Worm (Caenorhabditis elegans) whole organism, L4 larva: ENCODE measurements around the gene sfa-1.
A peak's percentile ranks its signal among the peaks of the same experiment; 100 is the strongest.

Experiments used
- D1046.2 ChIP-seq: fragments of 200-800 bp; sonication (Bioruptor generic); IDR thresholded peaks from 2 replicates; pipeline ENCODE4 v1.3.6; 2022; ENCODE audit warnings: missing genetic modification characterization, missing compliant biosample characterization
- R02D3.7 ChIP-seq: fragments of 150-350 bp; sonication (generic microtip); optimal IDR thresholded peaks from 3 replicates; lab custom pipeline; 2014; ENCODE audit warnings: missing biosample characterization, missing genetic modification characterization
- T26A8.4 ChIP-seq: fragments of 200-800 bp; sonication (Bioruptor generic); IDR thresholded peaks from 2 replicates; pipeline ENCODE4 v1.3.6; 2022; ENCODE audit warnings: missing genetic modification characterization, missing compliant biosample characterization
- Y5F2A.4 ChIP-seq: fragments of 200-800 bp; sonication (Bioruptor generic); optimal IDR thresholded peaks from 2 replicates; lab custom pipeline; 2018; ENCODE audit warnings: mild to moderate bottlenecking, missing genetic modification characterization, missing compliant biosample characterization
- ZK337.2 ChIP-seq: fragments of 200-800 bp; sonication (Bioruptor generic); IDR thresholded peaks from 2 replicates; pipeline ENCODE4 v1.3.6; 2022; ENCODE audit warnings: missing genetic modification reagents, missing genetic modification characterization, missing compliant biosample characterization
- ceh-32 ChIP-seq: sonication (generic microtip); optimal IDR thresholded peaks from 2 replicates; lab custom pipeline; 2016; ENCODE audit warnings: mild to moderate bottlenecking, missing genetic modification characterization, missing compliant biosample characterization; ENCODE audit not compliant: poor library complexity
- daf-12 ChIP-seq: fragments of 150-350 bp; optimal IDR thresholded peaks from 2 replicates; lab custom pipeline; 2014; ENCODE audit warnings: missing biosample characterization, missing genetic modification reagents, missing genetic modification characterization
- dmd-8 ChIP-seq: fragments of 200-800 bp; sonication (Bioruptor generic); IDR thresholded peaks from 2 replicates; pipeline ENCODE4 v1.3.6; 2022; ENCODE audit warnings: missing genetic modification characterization, missing compliant biosample characterization
- dpl-1 ChIP-seq: fragments of 150-350 bp; optimal IDR thresholded peaks from 2 replicates; lab custom pipeline; 2014; ENCODE audit warnings: missing biosample characterization, missing genetic modification reagents, missing genetic modification characterization
- dve-1 ChIP-seq: sonication (generic microtip); optimal IDR thresholded peaks from 2 replicates; lab custom pipeline; 2017; ENCODE audit warnings: antibody characterized with exemption, mild to moderate bottlenecking, missing genetic modification characterization, missing compliant biosample characterization; ENCODE audit not compliant: insufficient read depth
- egl-27 ChIP-seq: sonication (generic microtip); optimal IDR thresholded peaks from 3 replicates; lab custom pipeline; 2017; ENCODE audit warnings: missing biosample characterization, missing genetic modification reagents, missing genetic modification characterization
- egl-43 ChIP-seq: fragments of 200-800 bp; sonication (Bioruptor generic); IDR thresholded peaks from 2 replicates; pipeline ENCODE4 v1.3.6; 2022; ENCODE audit warnings: missing genetic modification reagents, missing genetic modification characterization, missing compliant biosample characterization
- hmg-1.1 ChIP-seq: fragments of 200-800 bp; sonication (Bioruptor generic); IDR thresholded peaks from 2 replicates; pipeline ENCODE4 v1.3.6; 2022; ENCODE audit warnings: missing genetic modification reagents, missing genetic modification characterization, missing compliant biosample characterization
- lin-1 ChIP-seq: fragments of 200-800 bp; sonication (Bioruptor generic); IDR thresholded peaks from 2 replicates; pipeline ENCODE4 v1.3.6; 2022; ENCODE audit warnings: missing genetic modification reagents, missing genetic modification characterization, missing compliant biosample characterization
- lin-15B ChIP-seq: fragments of 150-350 bp; sonication (generic microtip); optimal IDR thresholded peaks from 3 replicates; lab custom pipeline; 2014; ENCODE audit warnings: missing biosample characterization, missing genetic modification characterization
- lin-39 ChIP-seq: fragments of 150-350 bp; optimal IDR thresholded peaks from 2 replicates; lab custom pipeline; 2014; ENCODE audit warnings: missing biosample characterization, missing genetic modification reagents, missing genetic modification characterization
- madf-5 ChIP-seq, 2 experiments: fragments of 200-800 bp; sonication (Bioruptor generic); IDR thresholded peaks; 2 replicates each; pipeline ENCODE4 v1.3.6; 2022; ENCODE audit warnings: missing compliant biosample characterization in 2 of 2, missing genetic modification characterization in 2 of 2
- mdt-29 ChIP-seq: fragments of 200-800 bp; sonication (Bioruptor generic); IDR thresholded peaks from 2 replicates; pipeline ENCODE4 v1.3.6; 2022; ENCODE audit warnings: missing genetic modification reagents, missing genetic modification characterization, missing compliant biosample characterization
- mxl-2 ChIP-seq: fragments of 200-800 bp; sonication (Bioruptor generic); conservative IDR thresholded peaks from 2 replicates; pipeline ENCODE4 v1.3.6; 2022; ENCODE audit warnings: missing genetic modification reagents, missing genetic modification characterization, missing compliant biosample characterization
- nhr-111 ChIP-seq: fragments of 200-800 bp; sonication (Bioruptor generic); optimal IDR thresholded peaks from 2 replicates; lab custom pipeline; 2018; ENCODE audit warnings: mild to moderate bottlenecking, missing genetic modification characterization, missing compliant biosample characterization
- nhr-25 ChIP-seq: sonication (generic microtip); optimal IDR thresholded peaks from 2 replicates; lab custom pipeline; 2017; ENCODE audit warnings: missing genetic modification characterization, mild to moderate bottlenecking, missing compliant biosample characterization, antibody characterized with exemption, moderate library complexity, borderline replicate concordance; ENCODE audit not compliant: insufficient read depth
- nhr-42 ChIP-seq: fragments of 200-800 bp; sonication (Bioruptor generic); IDR thresholded peaks from 2 replicates; pipeline ENCODE4 v1.3.6; 2022; ENCODE audit warnings: missing genetic modification characterization, missing compliant biosample characterization
- nhr-48 ChIP-seq: sonication (generic microtip); optimal IDR thresholded peaks from 2 replicates; lab custom pipeline; 2016; ENCODE audit warnings: mild to moderate bottlenecking, missing genetic modification characterization, missing compliant biosample characterization
- rbr-2 ChIP-seq: sonication (generic microtip); optimal IDR thresholded peaks from 2 replicates; lab custom pipeline; 2016; ENCODE audit warnings: missing genotype, missing genetic modification characterization, missing compliant biosample characterization
- saeg-2 ChIP-seq: fragments of 200-800 bp; sonication (Bioruptor generic); IDR thresholded peaks from 2 replicates; pipeline ENCODE4 v1.3.6; 2022; ENCODE audit warnings: missing genetic modification reagents, missing genetic modification characterization, missing compliant biosample characterization
- set-16 ChIP-seq: fragments of 200-800 bp; sonication (Bioruptor generic); IDR thresholded peaks from 2 replicates; pipeline ENCODE4 v1.3.6; 2022; ENCODE audit warnings: missing genetic modification reagents, missing genetic modification characterization, missing compliant biosample characterization
- snpc-1.2 ChIP-seq: fragments of 200-800 bp; sonication (Bioruptor generic); IDR thresholded peaks from 2 replicates; pipeline ENCODE4 v1.3.6; 2022; ENCODE audit warnings: missing genetic modification reagents, missing genetic modification characterization, missing compliant biosample characterization
- unc-62 ChIP-seq, 3 experiments: fragments of 150-350 bp in 1 of 3; sonication (generic microtip); optimal IDR thresholded peaks in 2 of 3; peaks in 1 of 3; 1 replicate in 1 of 3; 2 replicates in 2 of 3; lab custom pipeline; 2014 to 2017; ENCODE audit warnings: missing biosample characterization in 3 of 3, missing genetic modification characterization in 3 of 3, missing genetic modification reagents in 3 of 3, missing genotype in 1 of 3
- zfp-2 ChIP-seq: sonication (generic microtip); optimal IDR thresholded peaks from 2 replicates; lab custom pipeline; 2016; ENCODE audit warnings: mild to moderate bottlenecking, missing genetic modification characterization, missing compliant biosample characterization
- zfp-3 ChIP-seq: fragments of 200-800 bp; sonication (Bioruptor generic); conservative IDR thresholded peaks from 2 replicates; pipeline ENCODE4 v1.3.6; 2022; ENCODE audit warnings: missing genetic modification reagents, missing genetic modification characterization, missing compliant biosample characterization
- zip-2 ChIP-seq: fragments of 150-350 bp; optimal IDR thresholded peaks from 2 replicates; lab custom pipeline; 2014; ENCODE audit warnings: missing biosample characterization, missing genetic modification characterization

The sfa-1 gene

ce11 chrIV:17131035-17131595 lies 20.3 kb upstream of the sfa-1 start, which contains the start of the genes Y116A8C.37 and Y116A8C.38:
TSS of gene Y116A8C.37 (minus strand) at chrIV:17131135.
TSS of gene Y116A8C.38 (plus strand) at chrIV:17131545.
- no peak for TF ChIP-seq mxl-2 (GFP tag; lab: Robert Waterston, UW)
- TF ChIP-seq T26A8.4 (GFP tag; lab: Robert Waterston, UW), result no peak
- TF ChIP-seq nhr-111, result no peak
- no peak for TF ChIP-seq ZK337.2 (GFP tag; lab: Robert Waterston, UW)
- no peak for TF ChIP-seq R02D3.7 (tag; lab: Kevin White, UChicago)
- no peak for TF ChIP-seq lin-1 (GFP tag; lab: Robert Waterston, UW)
- TF ChIP-seq nhr-25 (tag; lab: Kevin White, UChicago), result no peak
- no peak for TF ChIP-seq nhr-48 (tag; lab: Kevin White, UChicago)
- TF ChIP-seq madf-5 (GFP tag; IDR thresholded peaks at IDR 0.05; lab: Robert Waterston, UW), result no peak
- TF ChIP-seq lin-15B (tag; lab: Kevin White, UChicago), result no peak
- no peak for TF ChIP-seq set-16 (GFP tag; lab: Robert Waterston, UW)
- TF ChIP-seq dve-1 (tag; lab: Kevin White, UChicago), result no peak
- TF ChIP-seq nhr-42 (GFP tag; lab: Robert Waterston, UW), result no peak
- no peak for TF ChIP-seq rbr-2 (tag; lab: Kevin White, UChicago)
- TF ChIP-seq dmd-8 (GFP tag; lab: Robert Waterston, UW), result no peak
- no peak for TF ChIP-seq daf-12 (tag; lab: Kevin White, UChicago)
- TF ChIP-seq ceh-32 (tag; lab: Kevin White, UChicago), result no peak
- TF ChIP-seq saeg-2 (GFP tag; lab: Robert Waterston, UW), result no peak
- TF ChIP-seq hmg-1.1 (GFP tag; lab: Robert Waterston, UW), result no peak

DNA sequence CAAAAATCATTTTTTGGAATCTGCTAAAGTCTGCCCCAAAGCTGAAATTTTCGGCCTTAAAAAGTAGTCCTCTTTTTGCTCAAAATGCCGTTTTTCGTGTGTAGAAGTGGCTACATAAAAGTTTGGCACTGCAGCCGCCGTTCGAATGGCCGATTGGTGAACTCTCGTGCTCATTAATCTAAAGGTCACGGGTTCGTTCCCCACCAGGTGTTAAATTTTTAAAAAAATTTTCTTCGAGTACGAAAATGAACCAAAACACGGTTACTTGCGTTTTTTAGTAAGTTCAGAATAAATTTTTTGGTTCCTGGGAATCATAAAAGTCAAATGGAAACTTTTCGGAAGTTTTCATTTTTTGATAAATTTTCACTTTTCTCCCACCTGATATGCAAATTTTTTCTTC lies 16.4 kb upstream of the sfa-1 start:
- TF ChIP-seq snpc-1.2 (peak; percentile 68), D1046.2 (GFP tag; lab: Robert Waterston, UW) (0 out of 2 replicates have a peak, but pooled peaks have one; percentile 16)

DNA sequence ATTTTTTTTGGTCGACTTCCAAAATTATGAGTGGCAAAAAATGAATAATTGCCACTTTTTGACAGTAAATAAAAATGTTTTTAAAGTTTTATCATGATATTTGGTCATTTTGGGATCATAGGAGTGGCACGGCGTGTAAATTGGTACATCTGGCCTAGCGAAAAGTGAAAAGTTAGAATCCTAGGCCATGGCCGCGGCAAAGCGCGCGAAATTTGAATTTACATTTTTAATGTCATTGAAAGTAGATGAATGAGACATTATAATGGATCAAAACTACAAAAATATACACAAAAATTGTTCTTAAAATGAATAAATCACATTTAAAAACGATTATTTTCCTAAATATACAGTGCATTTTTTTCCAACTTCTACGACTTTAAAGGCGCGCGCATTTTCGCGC lies 15.7 kb upstream of the sfa-1 start:
- peak; percentile 21 for TF ChIP-seq dpl-1 (GFP tag; lab: Kevin White, UChicago)
- no peak for TF ChIP-seq egl-43
- no peak for TF ChIP-seq mdt-29 (GFP tag; lab: Robert Waterston, UW)
- no peak for TF ChIP-seq zfp-2 (tag; lab: Kevin White, UChicago)

DNA sequence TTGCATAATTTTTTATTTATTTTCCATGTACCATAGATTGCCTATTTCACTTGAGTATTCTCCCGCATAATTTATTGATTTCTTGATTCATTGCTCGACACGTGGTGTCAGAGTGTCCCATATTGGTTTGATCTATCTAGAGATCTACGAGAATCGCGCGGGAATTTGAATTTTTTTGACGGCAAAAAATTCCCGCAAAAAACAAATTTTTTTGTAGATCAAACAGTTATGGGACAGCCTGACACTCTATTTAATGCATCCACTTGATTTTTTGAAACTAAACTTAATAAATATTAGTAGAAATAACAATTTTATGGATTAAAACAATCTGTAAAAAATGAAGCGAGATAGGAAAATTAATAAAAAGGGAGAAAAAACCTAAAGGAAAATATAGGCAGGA lies 15.2 kb upstream of the sfa-1 start:
- TF ChIP-seq egl-27, result no peak
- TF ChIP-seq snpc-1.2, result peak; percentile 41; the same call in 1 of the 2 replicates

DNA sequence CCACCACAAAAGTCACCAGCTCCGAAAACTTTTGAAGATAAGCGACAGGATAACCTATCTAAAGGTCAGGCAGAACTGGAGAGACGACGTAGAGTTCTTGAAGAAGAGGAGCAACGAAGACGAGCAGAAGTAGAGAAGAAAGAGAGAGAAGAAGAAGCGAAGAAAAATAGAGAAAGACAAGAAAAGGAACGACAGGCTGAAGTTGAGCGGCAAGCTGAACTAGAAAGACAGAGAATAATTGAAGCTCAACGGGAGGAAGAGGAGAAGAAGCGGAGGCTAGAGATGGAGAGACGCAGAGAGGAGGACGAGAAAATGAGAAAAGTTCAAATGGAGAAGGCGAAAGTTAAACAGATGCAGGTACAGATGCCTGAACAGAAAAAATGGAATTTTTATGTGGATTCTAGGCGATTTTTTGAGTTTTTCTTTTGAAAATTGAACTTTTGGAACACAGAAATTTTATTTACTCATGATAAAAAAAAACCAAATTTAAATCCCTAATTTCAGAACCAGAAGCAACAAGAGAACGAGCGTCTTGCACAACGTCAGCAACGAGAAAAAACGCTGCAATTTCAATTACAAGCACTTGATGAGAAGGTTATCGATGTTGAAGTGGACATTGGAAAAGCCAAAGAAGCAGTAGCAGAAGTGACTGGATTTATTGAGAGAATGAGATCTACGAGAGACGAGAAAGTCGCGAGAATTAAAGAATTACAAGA lies 10.4 kb upstream of the sfa-1 start:
- TF ChIP-seq zip-2 (tag; lab: Kevin White, UChicago) (no peak), unc-62 (GFP tag; optimal IDR thresholded peaks at IDR 0.05 in 1 of 2; lab: Kevin White, UChicago) (peak in 1 of 2 experiments; percentile 94), unc-62 (tag; optimal IDR thresholded peaks at IDR 0.05; lab: Kevin White, UChicago) (no peak), lin-39 (no peak), Y5F2A.4 (GFP tag; lab: Kevin White, UChicago) (no peak), hmg-1.1 (GFP tag; lab: Robert Waterston, UW) (0 out of 2 replicates have a peak, but pooled peaks have one; percentile 51), nhr-42 (GFP tag; lab: Robert Waterston, UW) (no peak), zfp-3 (no peak)
- TF ChIP-seq, all 104 proteins: peak for 2
